Worm (Caenorhabditis elegans): ENCODE results near the gene Y37D8A.16.

DNA sequence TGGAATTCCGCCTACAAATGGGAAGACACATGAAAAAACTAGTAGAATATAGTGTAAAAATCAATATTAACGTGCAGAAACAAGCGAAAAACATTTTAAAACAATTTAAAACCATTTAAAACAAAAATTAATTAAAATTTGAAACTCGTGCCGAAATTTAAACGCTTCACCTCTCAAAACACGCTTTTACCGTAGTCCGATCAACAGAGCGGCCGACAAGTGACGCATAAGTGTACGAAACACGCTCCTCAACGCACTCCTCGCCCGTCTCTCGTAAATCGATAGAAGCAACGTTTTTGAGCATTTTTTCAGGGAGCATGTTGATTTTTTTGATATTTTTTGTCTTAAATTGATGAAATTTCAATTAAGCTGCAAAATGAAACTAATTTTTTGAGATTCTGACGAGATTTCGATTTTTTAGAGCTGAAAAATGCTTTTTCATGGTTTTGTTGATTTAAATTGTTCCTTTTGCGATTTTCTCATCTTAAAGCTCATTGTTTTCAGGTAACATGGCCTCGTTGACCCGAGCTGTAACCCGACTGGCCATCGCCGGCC lies 13.4 kb downstream of the Y37D8A.16 start, which contains the start of gene cox-5A:
- no peak for TF ChIP-seq tab-1 (GFP tag; IDR thresholded peaks at IDR 0.05)
- TF ChIP-seq med-1 (GFP tag; optimal IDR thresholded peaks at IDR 0.05; ENCODE audit: insufficient read depth) = no peak
- peak; percentile 85 for TF ChIP-seq flt-1 (GFP tag; IDR thresholded peaks at IDR 0.05)
- no peak for TF ChIP-seq ref-1 (GFP tag; conservative IDR thresholded peaks at IDR 0.05)
- peak; percentile 92 for TF ChIP-seq cog-1 (tag; optimal IDR thresholded peaks at IDR 0.05)
- TF ChIP-seq klf-2 (GFP tag; conservative IDR thresholded peaks at IDR 0.05) = no peak
